Worm (Caenorhabditis elegans) whole organism, midembryonic: ENCODE results near the gene gst-5.

Experiments
- ref-1 ChIP-seq: fragments of 200-800 bp; sonication (Bioruptor generic); conservative IDR thresholded peaks from 2 replicates; pipeline ENCODE4 v1.3.6; 2022; ENCODE audit warnings: missing genetic modification reagents, missing genetic modification characterization, missing compliant biosample characterization
- tab-1 ChIP-seq: fragments of 200-800 bp; sonication (Bioruptor generic); IDR thresholded peaks from 2 replicates; pipeline ENCODE4 v1.3.6; 2022; ENCODE audit warnings: missing genetic modification characterization, missing compliant biosample characterization

ce11 chrII:10971677-10972076 lies 21.5 kb downstream of the gst-5 start:
- TF ChIP-seq ref-1 (GFP tag; lab: Robert Waterston, UW) = no peak
- no peak for TF ChIP-seq tab-1 (GFP tag; lab: Robert Waterston, UW)
